Fruit fly (Drosophila melanogaster) S2 (cell line): ENCODE data around the gene CG33303.

Experiments used
- CG8478 ChIP-seq: fragments of >200 bp; optimal IDR thresholded peaks from 2 replicates; lab custom pipeline; 2018
- CTCF ChIP-seq, 2 experiments: fragments of >200 bp; optimal IDR thresholded peaks; 2 replicates each; lab custom pipeline; 2018

DNA sequence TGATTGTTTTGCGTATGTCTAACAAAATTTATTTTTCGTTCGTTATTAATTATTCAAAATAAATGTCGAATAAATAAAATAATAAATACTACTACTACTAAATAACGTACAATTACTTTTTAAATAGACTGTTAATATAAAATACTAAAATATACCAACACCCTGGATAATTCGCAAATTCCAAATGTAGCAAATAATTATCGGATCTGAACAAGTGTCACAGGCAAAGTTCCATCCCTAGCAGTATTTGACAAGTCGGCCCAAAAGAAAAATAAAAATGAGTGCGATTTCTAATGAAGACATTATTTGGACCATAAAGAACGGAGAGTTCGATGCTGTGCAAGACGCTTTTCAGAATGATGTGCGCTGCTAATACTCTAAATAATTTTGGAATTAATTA is 34.2 kb downstream of the CG33303 start, which contains the start of gene CG31715:
- TF ChIP-seq CG8478 (lab: Kevin White, UChicago) = no peak
- TF ChIP-seq CTCF (optimal IDR thresholded peaks at IDR 0.05; lab: Kevin White, UChicago) = no peak
